Worm (Caenorhabditis elegans) whole organism, midembryonic: ENCODE measurements around the gene ZK1240.8.

Source experiments
- T22C8.4 ChIP-seq: fragments of 200-800 bp; sonication (Bioruptor generic); IDR thresholded peaks from 2 replicates; pipeline ENCODE4 v1.3.6; 2022; ENCODE audit warnings: missing genetic modification characterization, missing compliant biosample characterization
- cog-1 ChIP-seq: sonication (generic microtip); optimal IDR thresholded peaks from 2 replicates; lab custom pipeline; 2016; ENCODE audit warnings: missing genetic modification characterization, missing compliant biosample characterization
- flt-1 ChIP-seq: fragments of 200-800 bp; sonication (Bioruptor generic); IDR thresholded peaks from 2 replicates; pipeline ENCODE4 v1.3.6; 2022; ENCODE audit warnings: missing genetic modification characterization, missing compliant biosample characterization
- klf-2 ChIP-seq: fragments of 200-800 bp; sonication (Bioruptor generic); conservative IDR thresholded peaks from 2 replicates; pipeline ENCODE4 v1.3.6; 2022; ENCODE audit warnings: missing genetic modification reagents, missing genetic modification characterization, missing compliant biosample characterization
- med-1 ChIP-seq: sonication (generic microtip); optimal IDR thresholded peaks from 2 replicates; lab custom pipeline; 2017; ENCODE audit warnings: missing genetic modification characterization, mild to moderate bottlenecking, missing compliant biosample characterization, antibody characterized with exemption, missing genetic modification reagents; ENCODE audit not compliant: insufficient read depth
- ref-1 ChIP-seq: fragments of 200-800 bp; sonication (Bioruptor generic); conservative IDR thresholded peaks from 2 replicates; pipeline ENCODE4 v1.3.6; 2022; ENCODE audit warnings: missing genetic modification reagents, missing genetic modification characterization, missing compliant biosample characterization
- tab-1 ChIP-seq: fragments of 200-800 bp; sonication (Bioruptor generic); IDR thresholded peaks from 2 replicates; pipeline ENCODE4 v1.3.6; 2022; ENCODE audit warnings: missing genetic modification characterization, missing compliant biosample characterization
- ztf-23 ChIP-seq: fragments of 200-800 bp; sonication (Bioruptor generic); IDR thresholded peaks from 2 replicates; pipeline ENCODE4 v1.3.6; 2022; ENCODE audit warnings: missing genetic modification reagents, missing genetic modification characterization, missing compliant biosample characterization
- ztf-29 ChIP-seq: fragments of 200-800 bp; sonication (Bioruptor generic); IDR thresholded peaks from 2 replicates; pipeline ENCODE4 v1.3.6; 2022; ENCODE audit warnings: missing genetic modification reagents, missing genetic modification characterization, missing compliant biosample characterization

ce11 chrII:2320097-2320496 lies 8.8 kb downstream of the ZK1240.8 start, which contains the start of gene ZK1240.3:
- TF ChIP-seq flt-1 = no peak
- no peak for TF ChIP-seq ztf-23 (GFP tag; lab: Robert Waterston, UW)
- no peak for TF ChIP-seq cog-1 (tag; lab: Kevin White, UChicago)
- TF ChIP-seq klf-2 (GFP tag; lab: Robert Waterston, UW) = no peak
- no peak for TF ChIP-seq ref-1
- TF ChIP-seq T22C8.4 (GFP tag; lab: Robert Waterston, UW) = no peak
- TF ChIP-seq med-1 = no peak
- TF ChIP-seq ztf-29 = no peak
- TF ChIP-seq tab-1 (GFP tag; lab: Robert Waterston, UW) = no peak
